Fruit fly (Drosophila melanogaster): ENCODE results near the gene Mdr65.

DNA sequence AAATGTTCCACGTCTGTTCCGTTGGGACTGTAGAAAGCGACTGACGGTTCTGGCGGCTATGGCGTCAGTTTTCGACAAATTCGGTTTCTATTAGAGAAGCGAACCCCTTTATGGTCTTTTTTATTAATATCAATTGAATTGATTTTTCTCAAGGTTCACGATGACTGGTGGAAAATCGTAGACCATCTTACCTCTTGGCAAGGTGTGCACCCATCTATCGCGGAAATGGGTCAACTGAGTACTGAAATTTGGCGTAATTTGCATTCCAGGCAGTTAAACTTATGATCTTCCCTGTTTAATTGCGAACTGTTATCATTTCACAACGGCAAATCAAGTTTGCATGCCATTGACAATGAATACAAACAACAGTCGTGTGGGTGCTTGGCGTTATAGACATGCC lies 5.6 kb downstream of the Mdr65 start, which contains the start of gene CG10226:
- TF ChIP-seq CG8478 (optimal IDR thresholded peaks at IDR 0.05) (no peak), CTCF (optimal IDR thresholded peaks at IDR 0.05) (no peak)

Data from S2 (cell line).